Fruit fly (Drosophila melanogaster) whole organism: ENCODE measurements around the gene CG13658.

Experiments
- EcR ChIP-seq, 2 experiments: fragments of >200 bp; optimal IDR thresholded peaks; 2 replicates each; lab custom pipeline; 2017; ENCODE audit warnings: missing biosample characterization in 2 of 2, missing genetic modification characterization in 2 of 2, missing genetic modification reagents in 2 of 2
- psq ChIP-seq: fragments of >200 bp; optimal IDR thresholded peaks from 2 replicates; lab custom pipeline; 2017
- usp ChIP-seq: fragments of >200 bp; optimal IDR thresholded peaks from 2 replicates; lab custom pipeline; 2017; ENCODE audit warnings: missing biosample characterization, missing genetic modification characterization, mixed read lengths

DNA sequence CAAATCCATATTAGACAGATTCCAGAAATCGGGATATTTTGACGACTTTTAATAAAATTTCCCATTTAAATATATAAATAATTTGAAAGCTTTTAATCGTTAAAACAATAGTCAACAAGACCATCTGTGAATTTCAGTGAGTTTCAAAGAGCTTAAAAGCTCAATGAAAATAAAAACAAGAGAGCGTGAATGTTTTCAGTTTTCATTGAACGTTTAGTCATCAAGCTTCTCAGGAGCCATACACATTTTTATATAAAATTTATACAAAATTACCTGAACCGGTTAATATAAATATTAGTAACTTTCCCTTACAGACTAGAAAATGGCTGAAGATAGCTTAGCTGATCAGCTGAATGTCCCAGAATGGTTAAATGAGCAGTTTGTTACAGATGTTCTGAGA lies 15.0 kb downstream of the CG13658 start, which contains the start of gene CG31370:
- TF ChIP-seq usp (no peak), psq (lab: Kevin White, UChicago) (no peak), EcR (GFP tag; optimal IDR thresholded peaks at IDR 0.05; lab: Kevin White, UChicago) (no peak)
